Worm (Caenorhabditis elegans) whole organism, L4 larva: ENCODE results near the gene ZK666.12.

Experiments
- ama-1 ChIP-seq: fragments of 150-350 bp; optimal IDR thresholded peaks from 2 replicates; lab custom pipeline; 2014; ENCODE audit warnings: inconsistent platforms, mixed read lengths
- mxl-3 ChIP-seq: fragments of 200-800 bp; sonication (Bioruptor generic); optimal IDR thresholded peaks from 2 replicates; lab custom pipeline; 2018; ENCODE audit warnings: mild to moderate bottlenecking, missing genetic modification characterization, missing compliant biosample characterization
- nhr-10 ChIP-seq: fragments of 150-350 bp; optimal IDR thresholded peaks from 2 replicates; lab custom pipeline; 2014; ENCODE audit warnings: missing biosample characterization, missing genetic modification characterization
- nhr-237 ChIP-seq: sonication (generic microtip); optimal IDR thresholded peaks from 2 replicates; lab custom pipeline; 2017; ENCODE audit warnings: missing biosample characterization, missing genetic modification characterization
- nhr-48 ChIP-seq: sonication (generic microtip); optimal IDR thresholded peaks from 2 replicates; lab custom pipeline; 2016; ENCODE audit warnings: mild to moderate bottlenecking, missing genetic modification characterization, missing compliant biosample characterization
- spr-1 ChIP-seq: sonication (generic microtip); optimal IDR thresholded peaks from 2 replicates; lab custom pipeline; 2016; ENCODE audit warnings: mild to moderate bottlenecking, missing genetic modification characterization, missing compliant biosample characterization
- ztf-11 ChIP-seq: fragments of 150-350 bp; optimal IDR thresholded peaks from 2 replicates; lab custom pipeline; 2014; ENCODE audit warnings: missing biosample characterization, missing genetic modification characterization

- TF ChIP-seq nhr-10 (tag; lab: Kevin White, UChicago) = no peak
- TF ChIP-seq ama-1 = no peak
- TF ChIP-seq nhr-237 = no peak
- TF ChIP-seq ztf-11 (tag; lab: Kevin White, UChicago) = no peak
- peak; percentile 4 for TF ChIP-seq spr-1 (tag; lab: Kevin White, UChicago)
- TF ChIP-seq mxl-3 (GFP tag; lab: Kevin White, UChicago) = no peak
- TF ChIP-seq nhr-48 (tag; lab: Kevin White, UChicago) = no peak
Measured at ce11 chrII:10537988-10538387, 42.0 kb downstream of the ZK666.12 start.
